Fruit fly (Drosophila melanogaster): ENCODE results near the gene Mesh1.

Gene Mesh1

DNA sequence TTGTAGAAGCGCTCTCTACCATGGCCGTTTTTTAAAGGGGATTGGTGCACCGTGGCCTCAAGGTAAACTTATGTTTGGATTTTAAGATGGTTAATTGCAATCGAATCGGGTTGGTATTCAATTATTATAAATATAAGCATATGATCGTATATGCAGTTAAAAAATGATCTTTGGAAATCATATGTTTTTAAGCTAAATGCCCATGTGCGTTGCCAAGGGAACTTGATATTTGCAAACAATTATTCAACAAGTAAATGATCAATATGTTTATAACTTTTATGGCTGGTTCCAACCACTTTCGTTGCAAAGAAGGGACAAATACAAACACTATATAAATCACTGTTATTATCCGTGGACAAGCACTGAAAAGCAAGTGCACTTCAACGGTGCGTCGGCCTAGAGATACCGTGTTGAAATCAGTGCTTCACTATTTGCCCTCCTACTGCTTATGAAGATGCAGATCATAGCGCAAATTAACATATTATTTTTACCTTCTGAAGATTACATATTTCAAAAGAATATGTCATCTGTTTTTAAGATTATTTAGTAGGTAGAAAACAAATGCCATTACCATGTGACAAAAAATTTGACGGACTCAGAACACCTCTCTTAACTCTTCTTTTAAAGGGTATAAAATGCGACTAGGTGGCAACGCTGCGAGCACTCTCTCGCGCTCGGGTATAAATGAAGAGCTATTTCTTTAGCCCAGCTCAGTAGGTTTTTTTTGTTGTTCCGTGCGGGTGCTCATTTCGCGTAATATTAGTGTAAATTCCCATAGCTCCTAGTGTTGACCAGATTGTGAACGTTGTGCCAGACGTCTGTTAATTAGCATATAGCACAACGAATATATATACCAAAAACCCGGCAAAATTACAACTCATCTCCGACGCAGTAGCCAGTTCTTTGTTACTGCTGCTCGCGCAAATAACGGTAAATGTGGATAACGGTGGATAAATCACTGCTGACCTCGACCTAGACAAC, 44.6 kb downstream of the Mesh1 start, which contains the start of gene rdog (continued):
- TF ChIP-seq abd-A (tag; optimal IDR thresholded peaks at IDR 0.05): peak; percentile 64
- peak; percentile 46 for TF ChIP-seq CG10274 (GFP tag; optimal IDR thresholded peaks at IDR 0.05)
- no peak; the same call in none of the 2 replicates for TF ChIP-seq CG4360 (GFP tag; IDR thresholded peaks at IDR 0.05)
- TF ChIP-seq crc (GFP tag; optimal IDR thresholded peaks at IDR 0.05): peak; percentile 58
- TF ChIP-seq CG11085 (GFP tag; IDR thresholded peaks at IDR 0.05): no peak
- TF ChIP-seq CG16815 (GFP tag; optimal IDR thresholded peaks at IDR 0.05): peak; percentile 79
- no peak; the same call in 1 of the 2 replicates for TF ChIP-seq Gsc (GFP tag; IDR thresholded peaks at IDR 0.05)
- peak; percentile 69 for TF ChIP-seq CG3163 (GFP tag; optimal IDR thresholded peaks at IDR 0.05)
- no peak for TF ChIP-seq MTF-1 (GFP tag; optimal IDR thresholded peaks at IDR 0.05; ENCODE audit: borderline replicate concordance)
- peak; percentile 68 for TF ChIP-seq CrebB (tag; optimal IDR thresholded peaks at IDR 0.05)
- peak; percentile 81 for TF ChIP-seq Meics (GFP tag; optimal IDR thresholded peaks at IDR 0.05)
- TF ChIP-seq CG6689 (GFP tag; IDR thresholded peaks at IDR 0.05): peak; percentile 47
- peak; percentile 20 for TF ChIP-seq fd102C (GFP tag; optimal IDR thresholded peaks at IDR 0.05)
- peak; percentile 25 for TF ChIP-seq CG8281 (tag; optimal IDR thresholded peaks at IDR 0.05)
- peak in 1 of 3 experiments; percentile 89 for TF ChIP-seq Stat92E (GFP tag; optimal IDR thresholded peaks at IDR 0.05)
- TF ChIP-seq kni (GFP tag; optimal IDR thresholded peaks at IDR 0.05): peak; percentile 34
- TF ChIP-seq CG17612 (GFP tag; IDR thresholded peaks at IDR 0.05): no peak
- peak; percentile 63 for TF ChIP-seq BtbVII (GFP tag; optimal IDR thresholded peaks at IDR 0.05)
- TF ChIP-seq stc (GFP tag; IDR thresholded peaks at IDR 0.05): peak; percentile 57; the same call in 1 of the 2 replicates
- peak; percentile 88 for TF ChIP-seq CG30403 (GFP tag; optimal IDR thresholded peaks at IDR 0.05)
- peak; percentile 56; the same call in 1 of the 2 replicates for TF ChIP-seq vvl (GFP tag; IDR thresholded peaks at IDR 0.05)
- TF ChIP-seq CG12071 (GFP tag; optimal IDR thresholded peaks at IDR 0.05): peak; percentile 30
- TF ChIP-seq hb (GFP tag; IDR thresholded peaks at IDR 0.05; ENCODE audit: partially characterized antibody): no peak
- no peak; the same call in 1 of the 2 replicates for TF ChIP-seq wor (GFP tag; IDR thresholded peaks at IDR 0.05)
- peak; percentile 75 for TF ChIP-seq CG10462 (GFP tag; optimal IDR thresholded peaks at IDR 0.05)
- TF ChIP-seq Ptx1 (GFP tag; IDR thresholded peaks at IDR 0.05): peak; percentile 59
- 0 out of 3 replicates have a peak, but pooled peaks have one; percentile 17 for TF ChIP-seq H15 (GFP tag; IDR thresholded peaks at IDR 0.05)
- no peak for TF ChIP-seq Dp (GFP tag; optimal IDR thresholded peaks at IDR 0.05)
- peak; percentile 57 for TF ChIP-seq mirr (GFP tag; optimal IDR thresholded peaks at IDR 0.05)
- peak; percentile 82 for TF ChIP-seq Kr (GFP tag; optimal IDR thresholded peaks at IDR 0.05)
- peak; percentile 86 for TF ChIP-seq CoRest (tag; optimal IDR thresholded peaks at IDR 0.05)
- peak; percentile 43; the same call in 1 of the 2 replicates for TF ChIP-seq esg (GFP tag; conservative IDR thresholded peaks at IDR 0.05)
- TF ChIP-seq ttk (GFP tag; IDR thresholded peaks at IDR 0.05): peak; percentile 32; the same call in 1 of the 2 replicates
- no peak for TF ChIP-seq CG10321 (GFP tag; IDR thresholded peaks at IDR 0.05)
- TF ChIP-seq lmd (GFP tag; IDR thresholded peaks at IDR 0.05): peak; percentile 77
- TF ChIP-seq NC2α (GFP tag; optimal IDR thresholded peaks at IDR 0.05): peak; percentile 58
- peak; percentile 78 for TF ChIP-seq HLH54F (GFP tag; optimal IDR thresholded peaks at IDR 0.05)
- TF ChIP-seq zen2 (GFP tag; IDR thresholded peaks at IDR 0.05; ENCODE audit: partially characterized antibody): no peak
- peak; percentile 42; the same call in 1 of the 2 replicates for TF ChIP-seq Rx (GFP tag; IDR thresholded peaks at IDR 0.05)
- TF ChIP-seq her (GFP tag; optimal IDR thresholded peaks at IDR 0.05): peak; percentile 60
- peak; percentile 89 for TF ChIP-seq CG13894 (tag; optimal IDR thresholded peaks at IDR 0.05)
- TF ChIP-seq MESR4 (GFP tag; optimal IDR thresholded peaks at IDR 0.05): peak; percentile 3
- 0 out of 3 replicates have a peak, but pooled peaks have one; percentile 34 for TF ChIP-seq CG6175 (GFP tag; IDR thresholded peaks at IDR 0.05)
- peak; percentile 88 for TF ChIP-seq CG7839 (tag; optimal IDR thresholded peaks at IDR 0.05)
- TF ChIP-seq CG17361 (GFP tag; IDR thresholded peaks at IDR 0.05): peak; percentile 88
- TF ChIP-seq chm (GFP tag; IDR thresholded peaks at IDR 0.05): 0 out of 2 replicates have a peak, but pooled peaks have one; percentile 36
- peak; percentile 27; the same call in 1 of the 2 replicates for TF ChIP-seq rib (GFP tag; IDR thresholded peaks at IDR 0.05)
